Worm (Caenorhabditis elegans) whole organism, late embryonic: Measurements from ENCODE around the gene unc-6.
A peak's percentile ranks its signal among the peaks of the same experiment; 100 is the strongest.

Experiments used
- C08G9.2 ChIP-seq: sonication (generic microtip); optimal IDR thresholded peaks from 2 replicates; lab custom pipeline; 2016; ENCODE audit warnings: mild to moderate bottlenecking, missing genetic modification characterization, moderate library complexity, missing compliant biosample characterization
- C38D4.7 ChIP-seq: fragments of 200-800 bp; sonication (Bioruptor generic); optimal IDR thresholded peaks from 2 replicates; lab custom pipeline; 2018; ENCODE audit warnings: mild to moderate bottlenecking, missing genetic modification characterization, moderate library complexity, missing compliant biosample characterization
- K09A11.1 ChIP-seq: sonication (generic microtip); optimal IDR thresholded peaks from 2 replicates; lab custom pipeline; 2017; ENCODE audit warnings: antibody characterized with exemption, mild to moderate bottlenecking, missing genetic modification characterization, missing compliant biosample characterization; ENCODE audit not compliant: insufficient read depth
- T23F11.4 ChIP-seq: fragments of 200-800 bp; sonication (Bioruptor generic); optimal IDR thresholded peaks from 2 replicates; lab custom pipeline; 2018; ENCODE audit warnings: mild to moderate bottlenecking, missing genetic modification characterization, missing compliant biosample characterization
- Y22D7AL.16 ChIP-seq: sonication (generic microtip); optimal IDR thresholded peaks from 2 replicates; lab custom pipeline; 2016; ENCODE audit warnings: missing genetic modification characterization, missing compliant biosample characterization
- ceh-18 ChIP-seq: sonication (generic microtip); optimal IDR thresholded peaks from 2 replicates; lab custom pipeline; 2016; ENCODE audit warnings: missing genetic modification characterization, missing compliant biosample characterization
- ceh-24 ChIP-seq: sonication (generic microtip); optimal IDR thresholded peaks from 2 replicates; lab custom pipeline; 2016; ENCODE audit warnings: mild to moderate bottlenecking, missing genetic modification characterization, missing compliant biosample characterization
- ceh-30 ChIP-seq: fragments of 150-350 bp; optimal IDR thresholded peaks from 2 replicates; lab custom pipeline; 2014; ENCODE audit warnings: missing biosample characterization, missing genetic modification characterization
- ceh-31 ChIP-seq: sonication (generic microtip); optimal IDR thresholded peaks from 2 replicates; lab custom pipeline; 2016; ENCODE audit warnings: missing genetic modification characterization, missing compliant biosample characterization
- ceh-34 ChIP-seq: sonication (generic microtip); optimal IDR thresholded peaks from 2 replicates; lab custom pipeline; 2016; ENCODE audit warnings: mild to moderate bottlenecking, missing genetic modification characterization, missing compliant biosample characterization
- ceh-48 ChIP-seq: sonication (generic microtip); optimal IDR thresholded peaks from 2 replicates; lab custom pipeline; 2016; ENCODE audit warnings: missing genetic modification characterization, inconsistent platforms, missing compliant biosample characterization
- ceh-9 ChIP-seq: sonication (generic microtip); optimal IDR thresholded peaks from 2 replicates; lab custom pipeline; 2016; ENCODE audit warnings: mild to moderate bottlenecking, missing genetic modification characterization, inconsistent platforms, missing compliant biosample characterization
- dmd-4 ChIP-seq: sonication (generic microtip); optimal IDR thresholded peaks from 2 replicates; lab custom pipeline; 2016; ENCODE audit warnings: borderline replicate concordance, missing genetic modification characterization, missing compliant biosample characterization
- elt-2 ChIP-seq: sonication (generic microtip); optimal IDR thresholded peaks from 2 replicates; lab custom pipeline; 2016; ENCODE audit warnings: missing genetic modification reagents, missing genetic modification characterization, missing compliant biosample characterization
- ets-4 ChIP-seq: sonication (generic microtip); optimal IDR thresholded peaks from 2 replicates; lab custom pipeline; 2016; ENCODE audit warnings: missing genetic modification characterization, missing compliant biosample characterization
- eyg-1 ChIP-seq: sonication (generic microtip); optimal IDR thresholded peaks from 2 replicates; lab custom pipeline; 2016; ENCODE audit warnings: missing genotype, missing genetic modification characterization, missing compliant biosample characterization
- fax-1 ChIP-seq: sonication (generic microtip); optimal IDR thresholded peaks from 2 replicates; lab custom pipeline; 2016; ENCODE audit warnings: missing genotype, missing genetic modification characterization, missing compliant biosample characterization
- hlh-13 ChIP-seq: fragments of 200-800 bp; sonication (Bioruptor generic); optimal IDR thresholded peaks from 2 replicates; lab custom pipeline; 2018; ENCODE audit warnings: mild to moderate bottlenecking, missing genetic modification characterization, missing compliant biosample characterization
- hlh-6 ChIP-seq: sonication (generic microtip); optimal IDR thresholded peaks from 2 replicates; lab custom pipeline; 2016; ENCODE audit warnings: missing genotype, missing genetic modification characterization, missing compliant biosample characterization
- hlh-8 ChIP-seq: sonication (generic microtip); optimal IDR thresholded peaks from 2 replicates; lab custom pipeline; 2016; ENCODE audit warnings: missing genotype, missing genetic modification characterization, missing compliant biosample characterization
- lin-11 ChIP-seq: fragments of 200-800 bp; sonication (Bioruptor generic); optimal IDR thresholded peaks from 2 replicates; lab custom pipeline; 2018; ENCODE audit warnings: mild to moderate bottlenecking, missing genetic modification characterization, missing compliant biosample characterization
- madf-2 ChIP-seq: sonication (generic microtip); optimal IDR thresholded peaks from 2 replicates; lab custom pipeline; 2017; ENCODE audit warnings: missing genetic modification characterization, missing compliant biosample characterization
- nfya-1 ChIP-seq: sonication (generic microtip); optimal IDR thresholded peaks from 2 replicates; lab custom pipeline; 2017; ENCODE audit warnings: missing genetic modification characterization, mild to moderate bottlenecking, missing compliant biosample characterization, antibody characterized with exemption, moderate library complexity
- nhr-11 ChIP-seq: fragments of 150-350 bp; optimal IDR thresholded peaks from 2 replicates; lab custom pipeline; 2014; ENCODE audit warnings: missing biosample characterization, missing genetic modification characterization
- pag-3 ChIP-seq: sonication (generic microtip); optimal IDR thresholded peaks from 2 replicates; lab custom pipeline; 2016; ENCODE audit warnings: missing compliant biosample characterization, missing genetic modification characterization, borderline replicate concordance
- pax-1 ChIP-seq: fragments of 150-350 bp; optimal IDR thresholded peaks from 2 replicates; lab custom pipeline; 2014; ENCODE audit warnings: missing biosample characterization, missing genetic modification characterization
- ref-2 ChIP-seq: sonication (generic microtip); optimal IDR thresholded peaks from 2 replicates; lab custom pipeline; 2016; ENCODE audit warnings: missing genetic modification characterization, missing compliant biosample characterization
- sdc-2 ChIP-seq: sonication (generic microtip); optimal IDR thresholded peaks from 2 replicates; lab custom pipeline; 2016; ENCODE audit warnings: missing genotype, missing genetic modification characterization, missing compliant biosample characterization
- unc-42 ChIP-seq: sonication (generic microtip); optimal IDR thresholded peaks from 2 replicates; lab custom pipeline; 2016; ENCODE audit warnings: missing genotype, missing genetic modification characterization, missing compliant biosample characterization
- unc-86 ChIP-seq: sonication (generic microtip); optimal IDR thresholded peaks from 2 replicates; lab custom pipeline; 2016; ENCODE audit warnings: missing genetic modification characterization, missing compliant biosample characterization
- ztf-16 ChIP-seq: sonication (generic microtip); optimal IDR thresholded peaks from 2 replicates; lab custom pipeline; 2017; ENCODE audit warnings: missing genetic modification characterization, missing compliant biosample characterization

The unc-6 gene

ce11 chrX:6889374-6889773 lies at the start of gene unc-6:
Gene unc-6 (plus strand): TSS chrX:6889674.
- TF ChIP-seq nhr-11 (tag; lab: Kevin White, UChicago) (no peak), unc-86 (no peak), dmd-4 (no peak), hlh-8 (tag; lab: Kevin White, UChicago) (no peak), ceh-24 (tag; lab: Kevin White, UChicago) (no peak), ceh-30 (no peak), fax-1 (no peak), T23F11.4 (GFP tag; lab: Kevin White, UChicago) (no peak), ceh-48 (tag; lab: Kevin White, UChicago) (no peak), K09A11.1 (tag; lab: Kevin White, UChicago) (no peak), lin-11 (tag; lab: Kevin White, UChicago) (no peak), ref-2 (no peak), Y22D7AL.16 (tag; lab: Kevin White, UChicago) (no peak), ceh-9 (no peak), C08G9.2 (no peak), C38D4.7 (GFP tag; lab: Kevin White, UChicago) (no peak), eyg-1 (tag; lab: Kevin White, UChicago) (no peak), sdc-2 (tag; lab: Kevin White, UChicago) (no peak)

ce11 chrX:6840670-6841308 lies 48.7 kb upstream of the unc-6 start, which contains the start of the genes glr-6 and asg-2:
Gene glr-6 (minus strand): TSS chrX:6840720.
Gene asg-2 (plus strand): TSS chrX:6841258.
- TF ChIP-seq ceh-9 (no peak), ceh-48 (tag; lab: Kevin White, UChicago) (peak; percentile 76), ceh-34 (tag; lab: Kevin White, UChicago) (peak; percentile 22), ceh-31 (peak; percentile 50), pag-3 (tag; lab: Kevin White, UChicago) (no peak), unc-42 (peak; percentile 21), elt-2 (tag; lab: Kevin White, UChicago) (peak; percentile 3), ceh-18 (tag; lab: Kevin White, UChicago) (peak; percentile 20), ets-4 (tag; lab: Kevin White, UChicago) (peak; percentile 24), nfya-1 (tag; lab: Kevin White, UChicago) (peak; percentile 61)
- TF ChIP-seq, all 69 proteins: peak for 8

- no peak for TF ChIP-seq ref-2
Measured at ce11 chrX:6844394-6845072, 44.9 kb upstream of the unc-6 start, which contains the start of gene C53B7.3. Gene C53B7.3 (plus strand): TSS chrX:6844755.

DNA sequence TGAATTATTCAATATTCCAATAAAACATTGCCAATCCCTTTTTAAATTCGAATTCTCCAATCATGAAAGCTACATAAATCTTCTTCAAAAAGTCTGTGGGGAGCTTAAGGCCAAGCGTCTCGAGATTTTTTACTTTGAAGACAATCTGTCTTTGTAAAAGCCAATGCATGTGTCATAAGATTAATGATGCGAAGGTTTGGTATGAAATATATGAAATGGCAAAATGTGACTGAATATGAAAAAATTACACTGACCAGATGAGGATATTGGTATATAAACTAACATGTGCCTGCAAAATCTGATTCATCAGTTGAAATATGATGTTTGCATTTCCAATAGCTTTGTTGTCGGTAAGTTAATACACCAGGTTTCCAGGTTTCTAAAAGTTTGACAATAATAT lies 43.5 kb upstream of the unc-6 start, which contains the start of gene C53B7.2:
Gene C53B7.2, plus strand, starts transcription at position 301 of the 400 bp plus-strand sequence.
- TF ChIP-seq hlh-6 (tag; lab: Kevin White, UChicago): no peak
- TF ChIP-seq unc-42: no peak
- TF ChIP-seq madf-2 (tag; lab: Kevin White, UChicago): no peak
- no peak for TF ChIP-seq ztf-16
- no peak for TF ChIP-seq pax-1 (tag; lab: Kevin White, UChicago)
- TF ChIP-seq ets-4 (tag; lab: Kevin White, UChicago): no peak

DNA sequence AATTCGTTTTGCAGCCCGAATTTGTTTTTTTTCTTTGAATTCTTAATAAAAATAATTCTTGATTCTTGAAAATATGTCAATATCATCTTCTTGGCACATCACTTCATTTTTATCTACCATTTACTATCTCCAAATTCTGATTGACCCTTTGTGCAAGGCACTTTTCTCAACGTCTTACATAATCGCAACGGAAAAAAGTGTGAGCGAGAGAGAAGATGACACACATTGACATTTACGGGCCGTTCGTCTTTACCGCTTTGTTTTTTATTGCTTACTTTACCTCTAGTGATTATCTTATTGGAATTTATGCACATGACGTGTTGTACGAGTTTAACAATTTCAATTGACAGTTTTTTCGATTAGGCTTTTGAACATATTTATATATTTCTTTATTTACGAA lies 40.9 kb upstream of the unc-6 start:
- TF ChIP-seq elt-2 (tag; lab: Kevin White, UChicago) (peak; percentile 51), hlh-13 (GFP tag; lab: Kevin White, UChicago) (no peak)
- TF ChIP-seq, all 69 proteins: peak for 1
